Worm (Caenorhabditis elegans): ENCODE results near the gene C53A5.16.

C53A5.16 gene

ce11 chrV:14523788-14524582 lies 1.6 kb upstream of the C53A5.16 start, which contains the start of gene ril-1:
Gene ril-1, minus strand, starts transcription at chrV:14524129.
- no peak for TF ChIP-seq lsy-12 (tag; optimal IDR thresholded peaks at IDR 0.05)
- TF ChIP-seq egl-5 (tag; optimal IDR thresholded peaks at IDR 0.05): no peak
- no peak for TF ChIP-seq fkh-10 (GFP tag; optimal IDR thresholded peaks at IDR 0.05)
- TF ChIP-seq pqm-1 (tag; optimal IDR thresholded peaks at IDR 0.05): no peak
- no peak for TF ChIP-seq nhr-77 (tag; optimal IDR thresholded peaks at IDR 0.05)
- no peak for TF ChIP-seq zag-1 (tag; optimal IDR thresholded peaks at IDR 0.05)
- TF ChIP-seq ZK546.5 (tag; optimal IDR thresholded peaks at IDR 0.05): no peak
- TF ChIP-seq nhr-67 (tag; optimal IDR thresholded peaks at IDR 0.05): no peak
- TF ChIP-seq hmg-11 (tag; optimal IDR thresholded peaks at IDR 0.05): peak; percentile 49
- no peak for TF ChIP-seq fos-1 (tag; optimal IDR thresholded peaks at IDR 0.05)
- peak; percentile 64 for TF ChIP-seq nfya-1 (tag; optimal IDR thresholded peaks at IDR 0.05; ENCODE audit: insufficient read depth)
- TF ChIP-seq fkh-2 (tag; optimal IDR thresholded peaks at IDR 0.05): no peak
- TF ChIP-seq elt-3 (tag; optimal IDR thresholded peaks at IDR 0.05): no peak
- TF ChIP-seq elt-2 (tag; optimal IDR thresholded peaks at IDR 0.05): peak; percentile 48
- TF ChIP-seq lin-15B (tag; optimal IDR thresholded peaks at IDR 0.05): peak; percentile 54
- TF ChIP-seq nhr-25 (tag; optimal IDR thresholded peaks at IDR 0.05): peak; percentile 29
- no peak for TF ChIP-seq lin-39 (tag; optimal IDR thresholded peaks at IDR 0.05)
- TF ChIP-seq nhr-237 (tag; optimal IDR thresholded peaks at IDR 0.05): no peak
- TF ChIP-seq unc-62 (GFP tag; optimal IDR thresholded peaks at IDR 0.05): no peak
- no peak for TF ChIP-seq nhr-11 (tag; optimal IDR thresholded peaks at IDR 0.05)
- TF ChIP-seq unc-39 (tag; optimal IDR thresholded peaks at IDR 0.05): no peak
- peak; percentile 7 for TF ChIP-seq nhr-23 (tag; optimal IDR thresholded peaks at IDR 0.05)
- TF ChIP-seq skn-1 (tag; optimal IDR thresholded peaks at IDR 0.05): no peak
- TF ChIP-seq ceh-9 (tag; optimal IDR thresholded peaks at IDR 0.05): no peak
- no peak for TF ChIP-seq eor-1 (tag; optimal IDR thresholded peaks at IDR 0.05)

ce11 chrV:14523105-14523504 lies 691 bp upstream of the C53A5.16 start, which contains the start of gene C53A5.2:
Gene C53A5.2, minus strand, starts transcription at chrV:14523205.
- no peak for TF ChIP-seq nhr-11 (tag; optimal IDR thresholded peaks at IDR 0.05)
- no peak for TF ChIP-seq nhr-43 (tag; optimal IDR thresholded peaks at IDR 0.05; ENCODE audit: poor library complexity, severe bottlenecking)
- TF ChIP-seq nhr-77 (tag; optimal IDR thresholded peaks at IDR 0.05): no peak
- no peak for TF ChIP-seq ceh-16 (tag; optimal IDR thresholded peaks at IDR 0.05)
- no peak for TF ChIP-seq ceh-82 (tag; optimal IDR thresholded peaks at IDR 0.05)
- TF ChIP-seq sea-2 (GFP tag; optimal IDR thresholded peaks at IDR 0.05): no peak
- TF ChIP-seq nhr-76 (tag; optimal IDR thresholded peaks at IDR 0.05): no peak
- no peak for TF ChIP-seq unc-39 (tag; optimal IDR thresholded peaks at IDR 0.05)
- no peak for TF ChIP-seq pha-4 (tag; optimal IDR thresholded peaks at IDR 0.05)
- no peak for TF ChIP-seq nhr-23 (tag; optimal IDR thresholded peaks at IDR 0.05)
- TF ChIP-seq hmg-11 (tag; optimal IDR thresholded peaks at IDR 0.05): no peak
- no peak for TF ChIP-seq lin-15B (tag; optimal IDR thresholded peaks at IDR 0.05)
- no peak for TF ChIP-seq ceh-9 (tag; optimal IDR thresholded peaks at IDR 0.05)
- no peak for TF ChIP-seq fkh-10 (GFP tag; optimal IDR thresholded peaks at IDR 0.05)
- no peak for TF ChIP-seq snpc-4 (tag; optimal IDR thresholded peaks at IDR 0.05)
- TF ChIP-seq zag-1 (tag; optimal IDR thresholded peaks at IDR 0.05): no peak
- TF ChIP-seq nhr-28 (tag; optimal IDR thresholded peaks at IDR 0.05): no peak
- TF ChIP-seq mml-1 (tag; optimal IDR thresholded peaks at IDR 0.05): no peak

ce11 chrV:14521000-14521399 lies 1.4 kb downstream of the C53A5.16 start, which contains the start of gene C53A5.17:
Gene C53A5.17, minus strand, starts transcription at chrV:14521100.
- TF ChIP-seq pqm-1 (tag; optimal IDR thresholded peaks at IDR 0.05) (no peak), tbx-2 (tag; optimal IDR thresholded peaks at IDR 0.05) (no peak), elt-2 (tag; optimal IDR thresholded peaks at IDR 0.05) (no peak), fkh-2 (tag; optimal IDR thresholded peaks at IDR 0.05) (no peak), ceh-16 (tag; optimal IDR thresholded peaks at IDR 0.05) (no peak), mdl-1 (tag; optimal IDR thresholded peaks at IDR 0.05) (no peak), elt-1 (tag; optimal IDR thresholded peaks at IDR 0.05) (no peak), aly-2 (tag; optimal IDR thresholded peaks at IDR 0.05) (no peak), ceh-28 (tag; optimal IDR thresholded peaks at IDR 0.05) (no peak), ama-1 (optimal IDR thresholded peaks at IDR 0.05) (no peak), unc-62 (GFP tag; optimal IDR thresholded peaks at IDR 0.05) (no peak)

Data from whole organism, L3 larva.